Worm (Caenorhabditis elegans) whole organism, late embryonic: Measurements from ENCODE around the gene B0034.2.

ENCODE experiments used
- ceh-6 ChIP-seq: fragments of 200-800 bp; sonication (Bioruptor generic); optimal IDR thresholded peaks from 2 replicates; lab custom pipeline; 2018; ENCODE audit warnings: mild to moderate bottlenecking, missing genetic modification characterization, missing compliant biosample characterization
- elt-2 ChIP-seq: sonication (generic microtip); optimal IDR thresholded peaks from 2 replicates; lab custom pipeline; 2016; ENCODE audit warnings: missing genetic modification reagents, missing genetic modification characterization, missing compliant biosample characterization
- ets-4 ChIP-seq: sonication (generic microtip); optimal IDR thresholded peaks from 2 replicates; lab custom pipeline; 2016; ENCODE audit warnings: missing genetic modification characterization, missing compliant biosample characterization
- fkh-10 ChIP-seq: fragments of 150-350 bp; optimal IDR thresholded peaks from 2 replicates; lab custom pipeline; 2014; ENCODE audit warnings: missing biosample characterization, missing genetic modification reagents, missing genetic modification characterization
- hlh-30 ChIP-seq: sonication (generic microtip); optimal IDR thresholded peaks from 2 replicates; lab custom pipeline; 2017; ENCODE audit warnings: antibody characterized with exemption, missing genetic modification characterization, missing compliant biosample characterization; ENCODE audit not compliant: insufficient read depth
- lin-11 ChIP-seq: fragments of 200-800 bp; sonication (Bioruptor generic); optimal IDR thresholded peaks from 2 replicates; lab custom pipeline; 2018; ENCODE audit warnings: mild to moderate bottlenecking, missing genetic modification characterization, missing compliant biosample characterization
- npax-4 ChIP-seq: sonication (generic microtip); optimal IDR thresholded peaks from 2 replicates; lab custom pipeline; 2016; ENCODE audit warnings: missing genetic modification characterization, missing compliant biosample characterization
- pag-3 ChIP-seq: sonication (generic microtip); optimal IDR thresholded peaks from 2 replicates; lab custom pipeline; 2016; ENCODE audit warnings: missing compliant biosample characterization, missing genetic modification characterization, borderline replicate concordance
- pqm-1 ChIP-seq: sonication (generic microtip); optimal IDR thresholded peaks from 2 replicates; lab custom pipeline; 2016; ENCODE audit warnings: missing genetic modification characterization, missing compliant biosample characterization
- pros-1 ChIP-seq: fragments of 150-350 bp; optimal IDR thresholded peaks from 2 replicates; lab custom pipeline; 2014; ENCODE audit warnings: missing biosample characterization, missing genetic modification reagents, missing genetic modification characterization
- syd-9 ChIP-seq: sonication (generic microtip); optimal IDR thresholded peaks from 2 replicates; lab custom pipeline; 2016; ENCODE audit warnings: mild to moderate bottlenecking, missing genetic modification characterization, moderate library complexity, missing compliant biosample characterization
- ttx-3 ChIP-seq: sonication (generic microtip); optimal IDR thresholded peaks from 2 replicates; lab custom pipeline; 2016; ENCODE audit warnings: missing genetic modification reagents, missing genetic modification characterization, missing compliant biosample characterization

- TF ChIP-seq syd-9 (no peak), ceh-6 (no peak), ets-4 (tag; lab: Kevin White, UChicago) (no peak), fkh-10 (no peak), lin-11 (tag; lab: Kevin White, UChicago) (no peak), ttx-3 (tag; lab: Kevin White, UChicago) (no peak), elt-2 (no peak), npax-4 (tag; lab: Kevin White, UChicago) (no peak), hlh-30 (tag; lab: Kevin White, UChicago) (no peak), pqm-1 (tag; lab: Kevin White, UChicago) (no peak), pros-1 (tag; lab: Kevin White, UChicago) (no peak), pag-3 (tag; lab: Kevin White, UChicago) (no peak)
These were observed 25.1 kb upstream of the B0034.2 start, which contains the start of gene B0034.4 for ce11 chrII:5969303-5969702.
